Worm (Caenorhabditis elegans) whole organism, late embryonic: ENCODE results near the gene ZK662.5.

Experiments used
- F13H6.1 ChIP-seq: sonication (generic microtip); optimal IDR thresholded peaks from 2 replicates; lab custom pipeline; 2016; ENCODE audit warnings: missing genetic modification characterization, missing compliant biosample characterization
- ceh-2 ChIP-seq: sonication (generic microtip); optimal IDR thresholded peaks from 2 replicates; lab custom pipeline; 2016; ENCODE audit warnings: missing genotype, missing genetic modification characterization, missing compliant biosample characterization
- ceh-24 ChIP-seq: sonication (generic microtip); optimal IDR thresholded peaks from 2 replicates; lab custom pipeline; 2016; ENCODE audit warnings: mild to moderate bottlenecking, missing genetic modification characterization, missing compliant biosample characterization
- ceh-31 ChIP-seq: sonication (generic microtip); optimal IDR thresholded peaks from 2 replicates; lab custom pipeline; 2016; ENCODE audit warnings: missing genetic modification characterization, missing compliant biosample characterization
- ceh-34 ChIP-seq: sonication (generic microtip); optimal IDR thresholded peaks from 2 replicates; lab custom pipeline; 2016; ENCODE audit warnings: mild to moderate bottlenecking, missing genetic modification characterization, missing compliant biosample characterization
- dve-1 ChIP-seq: sonication (generic microtip); optimal IDR thresholded peaks from 2 replicates; lab custom pipeline; 2017; ENCODE audit warnings: antibody characterized with exemption, mild to moderate bottlenecking, missing genetic modification characterization, missing compliant biosample characterization
- lin-11 ChIP-seq: fragments of 200-800 bp; sonication (Bioruptor generic); optimal IDR thresholded peaks from 2 replicates; lab custom pipeline; 2018; ENCODE audit warnings: mild to moderate bottlenecking, missing genetic modification characterization, missing compliant biosample characterization
- mec-3 ChIP-seq: sonication (generic microtip); optimal IDR thresholded peaks from 2 replicates; lab custom pipeline; 2016; ENCODE audit warnings: borderline replicate concordance, missing genetic modification characterization, missing compliant biosample characterization
- pag-3 ChIP-seq: sonication (generic microtip); optimal IDR thresholded peaks from 2 replicates; lab custom pipeline; 2016; ENCODE audit warnings: missing compliant biosample characterization, missing genetic modification characterization, borderline replicate concordance
- pax-1 ChIP-seq: fragments of 150-350 bp; optimal IDR thresholded peaks from 2 replicates; lab custom pipeline; 2014; ENCODE audit warnings: missing biosample characterization, missing genetic modification characterization
- rnt-1 ChIP-seq: sonication (generic microtip); optimal IDR thresholded peaks from 2 replicates; lab custom pipeline; 2016; ENCODE audit warnings: missing genetic modification characterization, missing compliant biosample characterization
- tbx-2 ChIP-seq: sonication (generic microtip); optimal IDR thresholded peaks from 2 replicates; lab custom pipeline; 2016; ENCODE audit warnings: missing genetic modification characterization, missing compliant biosample characterization
- ztf-16 ChIP-seq: sonication (generic microtip); optimal IDR thresholded peaks from 2 replicates; lab custom pipeline; 2017; ENCODE audit warnings: missing genetic modification characterization, missing compliant biosample characterization

ZK662.5 gene

DNA sequence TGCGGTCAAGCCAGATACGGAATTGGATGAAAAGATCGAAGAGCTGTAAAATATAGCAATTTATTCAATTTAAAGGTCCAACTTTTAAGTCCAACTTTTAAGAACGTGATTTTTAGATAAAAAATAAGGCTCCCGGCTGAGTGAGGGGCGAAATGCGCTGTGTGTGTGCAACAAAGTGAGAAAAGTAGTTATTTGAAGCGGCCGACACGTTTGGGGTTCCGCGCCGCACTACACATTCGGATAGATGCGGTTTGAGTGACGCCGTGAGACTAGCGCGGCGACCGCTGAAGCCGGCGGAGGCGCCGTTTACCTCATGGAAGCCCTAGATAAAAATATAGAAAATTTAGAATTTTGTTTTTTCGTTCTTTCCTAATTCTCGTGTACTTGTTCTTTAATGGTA, 49.3 kb downstream of the ZK662.5 start:
- TF ChIP-seq dve-1 (tag; lab: Kevin White, UChicago): no peak
- no peak for TF ChIP-seq tbx-2 (tag; lab: Kevin White, UChicago)
- TF ChIP-seq ceh-2 (tag; lab: Kevin White, UChicago): no peak
- TF ChIP-seq ceh-31 (tag; lab: Kevin White, UChicago): no peak
- no peak for TF ChIP-seq ztf-16 (tag; lab: Kevin White, UChicago)
- TF ChIP-seq pag-3 (tag; lab: Kevin White, UChicago): no peak
- no peak for TF ChIP-seq mec-3 (tag; lab: Kevin White, UChicago)
- TF ChIP-seq ceh-24 (tag; lab: Kevin White, UChicago): no peak
- no peak for TF ChIP-seq pax-1 (tag; lab: Kevin White, UChicago)
- no peak for TF ChIP-seq ceh-34 (tag; lab: Kevin White, UChicago)
- TF ChIP-seq, all 69 proteins: peak for 0

DNA sequence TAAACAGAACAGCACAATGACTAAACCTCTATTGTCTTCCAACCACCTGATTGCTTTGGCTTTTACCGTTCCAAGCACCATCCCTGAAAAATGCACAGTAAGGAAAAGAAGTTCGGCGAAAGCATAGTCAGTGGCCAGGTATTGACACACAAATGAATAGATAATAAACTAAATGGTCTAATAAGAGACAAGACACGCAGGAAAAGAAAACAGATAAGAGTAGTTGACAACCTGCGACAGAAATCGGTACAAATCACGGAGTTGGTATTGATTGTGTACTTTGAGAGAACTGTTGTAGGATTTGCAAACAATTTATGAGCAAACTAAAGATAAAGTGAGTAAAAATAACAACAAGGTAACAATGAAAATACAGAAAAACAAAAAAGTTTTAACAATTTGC, 50.0 kb downstream of the ZK662.5 start, which contains the start of gene Y7A5A.1:
Gene Y7A5A.1 (minus strand): TSS at position 83 of the 400 bp plus-strand sequence.
- TF ChIP-seq lin-11 (tag; lab: Kevin White, UChicago): no peak
- TF ChIP-seq tbx-2 (tag; lab: Kevin White, UChicago): no peak
- no peak for TF ChIP-seq F13H6.1 (tag; lab: Kevin White, UChicago)
- TF ChIP-seq, all 69 proteins: peak for 0

DNA sequence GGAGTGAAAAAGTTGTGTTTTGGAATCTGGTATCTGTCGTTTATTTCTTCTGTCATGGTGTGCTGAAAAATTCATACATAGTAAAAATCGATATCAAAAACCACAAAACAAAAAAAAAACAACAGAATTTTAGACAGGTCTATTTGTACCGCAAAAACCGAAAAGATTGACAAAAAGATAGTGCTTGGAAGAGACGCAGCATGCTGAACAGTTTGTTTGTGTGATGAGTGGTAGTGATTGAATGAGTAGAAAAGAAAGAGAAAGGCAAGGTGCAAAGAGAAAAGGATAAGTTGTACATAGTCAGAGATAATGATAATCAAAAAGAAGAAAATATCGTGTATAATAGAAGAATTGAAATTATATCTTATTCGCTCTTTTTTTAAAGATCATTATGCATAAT, 51.2 kb downstream of the ZK662.5 start, which contains the start of gene Y7A5A.2:
Gene Y7A5A.2 (minus strand): TSS at position 62 of the 400 bp plus-strand sequence.
- TF ChIP-seq rnt-1 (tag; lab: Kevin White, UChicago) (no peak), ztf-16 (tag; lab: Kevin White, UChicago) (no peak)
